Worm (Caenorhabditis elegans) whole organism, L2 larva: Measurements from ENCODE around the gene Y43E12A.2.
"Not testable (repeated sequence)": the region's sequence is repeated elsewhere in the genome, so short reads cannot be mapped to it uniquely, and the experiment has no call there.

Experiments
- C34F6.9 ChIP-seq: fragments of 150-350 bp; optimal IDR thresholded peaks from 2 replicates; lab custom pipeline; 2014; ENCODE audit warnings: missing biosample characterization, missing genetic modification characterization
- egl-27 ChIP-seq: sonication (generic microtip); optimal IDR thresholded peaks from 3 replicates; lab custom pipeline; 2017; ENCODE audit warnings: missing biosample characterization, missing genetic modification reagents, missing genetic modification characterization
- elt-1 ChIP-seq: fragments of 150-350 bp; optimal IDR thresholded peaks from 2 replicates; lab custom pipeline; 2014; ENCODE audit warnings: missing biosample characterization, missing genetic modification characterization
- nhr-10 ChIP-seq: sonication (generic microtip); optimal IDR thresholded peaks from 2 replicates; lab custom pipeline; 2017; ENCODE audit warnings: missing biosample characterization, missing genetic modification characterization
- nhr-11 ChIP-seq: fragments of 150-350 bp; optimal IDR thresholded peaks from 2 replicates; lab custom pipeline; 2014; ENCODE audit warnings: missing biosample characterization, missing genetic modification characterization
- nhr-12 ChIP-seq: fragments of 150-350 bp; optimal IDR thresholded peaks from 2 replicates; lab custom pipeline; 2014; ENCODE audit warnings: missing biosample characterization, missing genetic modification characterization
- nhr-237 ChIP-seq: fragments of 150-350 bp; optimal IDR thresholded peaks from 2 replicates; lab custom pipeline; 2014; ENCODE audit warnings: missing biosample characterization, missing genetic modification characterization
- nhr-77 ChIP-seq: fragments of 150-350 bp; optimal IDR thresholded peaks from 2 replicates; lab custom pipeline; 2014; ENCODE audit warnings: missing biosample characterization, missing genetic modification characterization
- unc-55 ChIP-seq: fragments of 150-350 bp; sonication (generic microtip); optimal IDR thresholded peaks from 3 replicates; lab custom pipeline; 2014; ENCODE audit warnings: missing biosample characterization, missing genetic modification reagents, missing genetic modification characterization
- unc-62 ChIP-seq: fragments of 150-350 bp; optimal IDR thresholded peaks from 2 replicates; lab custom pipeline; 2014; ENCODE audit warnings: missing biosample characterization, missing genetic modification reagents, missing genetic modification characterization
- zag-1 ChIP-seq: fragments of 150-350 bp; optimal IDR thresholded peaks from 2 replicates; lab custom pipeline; 2014; ENCODE audit warnings: missing biosample characterization, missing genetic modification characterization
- ztf-11 ChIP-seq: sonication (generic microtip); optimal IDR thresholded peaks from 2 replicates; lab custom pipeline; 2017; ENCODE audit warnings: missing biosample characterization, missing genetic modification characterization

- not testable (repeated sequence) for TF ChIP-seq nhr-12; nhr-11; egl-27 (tag; lab: Kevin White, UChicago); nhr-237; unc-55; nhr-10 (tag; lab: Kevin White, UChicago); zag-1; nhr-77 (tag; lab: Kevin White, UChicago); ztf-11; unc-62; C34F6.9 (tag; lab: Kevin White, UChicago); elt-1 (tag; lab: Kevin White, UChicago)
These were observed 26.9 kb upstream of the Y43E12A.2 start, which contains the start of gene Y69E1A.4 for ce11 chrIV:10954955-10955354.
